Fruit fly (Drosophila melanogaster): ENCODE results near the gene CG13875.

- TF ChIP-seq CG8478 (optimal IDR thresholded peaks at IDR 0.05) (no peak), CTCF (optimal IDR thresholded peaks at IDR 0.05) (no peak)
Observed at dm6 chr3L:137596-138169, 42.0 kb upstream of the CG13875 start.
